Worm (Caenorhabditis elegans): ENCODE results near the gene grl-22.
A peak's percentile ranks its signal among the peaks of the same experiment; 100 is the strongest.

Gene grl-22

ce11 chrIII:5385315-5385714, 28.5 kb downstream of the grl-22 start, which contains the start of gene Y32H12A.7:
Gene Y32H12A.7, minus strand, starts transcription at chrIII:5385415.
- no peak for TF ChIP-seq nhr-19 (GFP tag; conservative IDR thresholded peaks at IDR 0.05)
- TF ChIP-seq nhr-11 (tag; optimal IDR thresholded peaks at IDR 0.05): no peak
- TF ChIP-seq isw-1 (GFP tag; IDR thresholded peaks at IDR 0.05): no peak
- TF ChIP-seq alr-1 (tag; optimal IDR thresholded peaks at IDR 0.05; ENCODE audit: borderline replicate concordance): no peak

- TF ChIP-seq isw-1 (GFP tag; IDR thresholded peaks at IDR 0.05) (no peak), nhr-76 (tag; optimal IDR thresholded peaks at IDR 0.05) (no peak), nhr-12 (tag; optimal IDR thresholded peaks at IDR 0.05) (no peak), irx-1 (tag; optimal IDR thresholded peaks at IDR 0.05) (no peak)
Measured at ce11 chrIII:5382073-5382472, 31.7 kb downstream of the grl-22 start, which contains the start of gene Y32H12A.6. Gene Y32H12A.6, minus strand, starts transcription at chrIII:5382173.

- TF ChIP-seq tbx-2 (tag; optimal IDR thresholded peaks at IDR 0.05) (no peak), efl-1 (optimal IDR thresholded peaks at IDR 0.05) (no peak), efl-1 (GFP tag; optimal IDR thresholded peaks at IDR 0.05 in 1 of 2) (peak in 1 of 2 experiments; percentile 48)
Measured at ce11 chrIII:5380554-5380953, 33.3 kb downstream of the grl-22 start.

ce11 chrIII:5379879-5380331, 33.9 kb downstream of the grl-22 start, which contains the start of gene paqr-2:
Gene paqr-2, minus strand, starts transcription at chrIII:5379929.
- TF ChIP-seq efl-1 (optimal IDR thresholded peaks at IDR 0.05): peak; percentile 36 to 43
- peak; percentile 39 to 90 for TF ChIP-seq efl-1 (GFP tag; optimal IDR thresholded peaks at IDR 0.05 in 1 of 2)
- no peak for TF ChIP-seq jun-1 (tag; optimal IDR thresholded peaks at IDR 0.05)
- peak in 1 of 2 experiments; percentile 46 for TF ChIP-seq lsy-2 (tag; optimal IDR thresholded peaks at IDR 0.05)
- no peak for TF ChIP-seq lin-39 (tag; optimal IDR thresholded peaks at IDR 0.05)
- peak; percentile 2 to 57 (median 27) for TF ChIP-seq dpl-1 (GFP tag; optimal IDR thresholded peaks at IDR 0.05)
- TF ChIP-seq lin-13 (GFP tag; optimal IDR thresholded peaks at IDR 0.05): no peak
- TF ChIP-seq rnt-1 (tag; optimal IDR thresholded peaks at IDR 0.05): peak; percentile 4
- peak; percentile 21 for TF ChIP-seq blmp-1 (tag; optimal IDR thresholded peaks at IDR 0.05)
- TF ChIP-seq nhr-90 (tag; optimal IDR thresholded peaks at IDR 0.05; ENCODE audit: poor library complexity): no peak
- no peak for TF ChIP-seq efl-3 (GFP tag; optimal IDR thresholded peaks at IDR 0.05)
- peak; percentile 31 to 64 for TF ChIP-seq lin-35 (GFP tag; optimal IDR thresholded peaks at IDR 0.05)
- no peak for TF ChIP-seq lin-14 (GFP tag; optimal IDR thresholded peaks at IDR 0.05)
- no peak for TF ChIP-seq fkh-8 (tag; optimal IDR thresholded peaks at IDR 0.05)
- TF ChIP-seq fkh-10 (GFP tag; optimal IDR thresholded peaks at IDR 0.05): no peak
- TF ChIP-seq nhr-71 (tag; optimal IDR thresholded peaks at IDR 0.05): peak; percentile 20
- TF ChIP-seq C16A3.4 (tag; optimal IDR thresholded peaks at IDR 0.05): peak; percentile 21
- peak; percentile 26 for TF ChIP-seq snu-23 (GFP tag; optimal IDR thresholded peaks at IDR 0.05)
- TF ChIP-seq mdl-1 (tag; optimal IDR thresholded peaks at IDR 0.05): peak in 1 of 2 experiments; percentile 46
- TF ChIP-seq Y116A8C.19 (tag; optimal IDR thresholded peaks at IDR 0.05; ENCODE audit: borderline replicate concordance): no peak
- TF ChIP-seq mep-1 (tag; optimal IDR thresholded peaks at IDR 0.05): peak; percentile 27

- TF ChIP-seq ceh-63 (GFP tag; optimal IDR thresholded peaks at IDR 0.05) (no peak), efl-1 (optimal IDR thresholded peaks at IDR 0.05) (no peak), efl-1 (GFP tag; optimal IDR thresholded peaks at IDR 0.05 in 1 of 2) (peak in 1 of 2 experiments; percentile 61), hpl-2 (GFP tag; optimal IDR thresholded peaks at IDR 0.05) (no peak), lin-14 (GFP tag; optimal IDR thresholded peaks at IDR 0.05) (peak; percentile 35)
Measured at ce11 chrIII:5375001-5375532, 38.7 kb downstream of the grl-22 start.

ce11 chrIII:5373715-5374114, 40.1 kb downstream of the grl-22 start:
- TF ChIP-seq blmp-1 (tag; optimal IDR thresholded peaks at IDR 0.05): peak; percentile 7
- no peak for TF ChIP-seq snpc-4 (tag; optimal IDR thresholded peaks at IDR 0.05)
- TF ChIP-seq efl-1 (optimal IDR thresholded peaks at IDR 0.05): no peak
- TF ChIP-seq efl-1 (GFP tag; optimal IDR thresholded peaks at IDR 0.05 in 1 of 2): peak in 1 of 2 experiments; percentile 90

Measured in whole organism, L1 larva.